Worm (Caenorhabditis elegans) whole organism, late embryonic: ENCODE results near the gene F56D6.18.

Experiments used
- ama-1 ChIP-seq: fragments of 150-350 bp; optimal IDR thresholded peaks from 2 replicates; lab custom pipeline; 2014
- dve-1 ChIP-seq: sonication (generic microtip); optimal IDR thresholded peaks from 2 replicates; lab custom pipeline; 2017; ENCODE audit warnings: antibody characterized with exemption, mild to moderate bottlenecking, missing genetic modification characterization, missing compliant biosample characterization
- hlh-15 ChIP-seq: sonication (generic microtip); optimal IDR thresholded peaks from 2 replicates; lab custom pipeline; 2016; ENCODE audit warnings: missing genetic modification characterization, missing compliant biosample characterization
- hlh-30 ChIP-seq: sonication (generic microtip); optimal IDR thresholded peaks from 2 replicates; lab custom pipeline; 2017; ENCODE audit warnings: antibody characterized with exemption, missing genetic modification characterization, missing compliant biosample characterization; ENCODE audit not compliant: insufficient read depth
- hlh-8 ChIP-seq: sonication (generic microtip); optimal IDR thresholded peaks from 2 replicates; lab custom pipeline; 2016; ENCODE audit warnings: missing genotype, missing genetic modification characterization, missing compliant biosample characterization
- pat-9 ChIP-seq: fragments of 200-800 bp; sonication (Bioruptor generic); optimal IDR thresholded peaks from 2 replicates; lab custom pipeline; 2018; ENCODE audit warnings: mild to moderate bottlenecking, missing genetic modification characterization, moderate library complexity, missing compliant biosample characterization
- pha-4 ChIP-seq: fragments of 150-350 bp; optimal IDR thresholded peaks from 2 replicates; lab custom pipeline; 2018; ENCODE audit warnings: missing biosample characterization, missing genetic modification reagents, missing genetic modification characterization
- pqm-1 ChIP-seq: sonication (generic microtip); optimal IDR thresholded peaks from 2 replicates; lab custom pipeline; 2016; ENCODE audit warnings: missing genetic modification characterization, missing compliant biosample characterization

DNA sequence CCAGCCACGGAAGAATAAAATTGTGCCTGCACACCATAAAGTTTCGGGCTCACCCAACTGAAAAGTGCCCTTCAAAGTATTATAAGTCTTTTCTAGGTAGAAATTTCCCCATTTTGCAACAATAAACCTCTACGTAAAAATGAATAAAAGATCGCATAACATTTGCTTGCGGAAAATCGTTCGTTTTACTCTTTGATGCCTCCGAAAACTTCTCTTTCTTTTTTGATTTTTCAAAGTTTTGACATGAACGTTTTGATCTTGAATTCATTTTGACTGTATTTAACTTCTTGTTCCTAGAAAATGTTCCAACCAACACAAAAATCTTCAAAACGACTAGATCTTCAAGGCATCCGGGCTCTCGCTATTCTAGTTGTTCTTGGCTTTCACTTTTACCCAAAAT, 22.8 kb downstream of the F56D6.18 start, which contains the start of gene oac-21:
- no peak for TF ChIP-seq pha-4 (tag; lab: Kevin White, UChicago)
- TF ChIP-seq ama-1 (lab: Kevin White, UChicago) = no peak
- no peak for TF ChIP-seq pqm-1
- TF ChIP-seq hlh-30 (tag; lab: Kevin White, UChicago) = no peak
- TF ChIP-seq dve-1 = no peak
- TF ChIP-seq hlh-8 (tag; lab: Kevin White, UChicago) = no peak
- TF ChIP-seq hlh-15 (tag; lab: Kevin White, UChicago) = no peak
- no peak for TF ChIP-seq pat-9 (tag; lab: Kevin White, UChicago)
